Worm (Caenorhabditis elegans): ENCODE results near the gene cup-4.

ce11 chrIII:7835684-7836083 lies 30.6 kb upstream of the cup-4 start:
- no peak for TF ChIP-seq jun-1 (tag; optimal IDR thresholded peaks at IDR 0.05)
- no peak for TF ChIP-seq hlh-30 (tag; optimal IDR thresholded peaks at IDR 0.05; ENCODE audit: insufficient read depth)
- TF ChIP-seq madf-5 (GFP tag; IDR thresholded peaks at IDR 0.05), result no peak
- TF ChIP-seq ztf-7 (tag; optimal IDR thresholded peaks at IDR 0.05), result no peak
- no peak for TF ChIP-seq zag-1 (tag; optimal IDR thresholded peaks at IDR 0.05)
- no peak for TF ChIP-seq duxl-1 (tag; optimal IDR thresholded peaks at IDR 0.05; ENCODE audit: poor library complexity)
- TF ChIP-seq set-16 (GFP tag; IDR thresholded peaks at IDR 0.05), result no peak
- no peak for TF ChIP-seq lin-13 (GFP tag; optimal IDR thresholded peaks at IDR 0.05)
